Worm (Caenorhabditis elegans) whole organism, midembryonic: ENCODE measurements around the gene herd-1.

Experiments
- T22C8.4 ChIP-seq: fragments of 200-800 bp; sonication (Bioruptor generic); IDR thresholded peaks from 2 replicates; pipeline ENCODE4 v1.3.6; 2022; ENCODE audit warnings: missing genetic modification characterization, missing compliant biosample characterization
- tab-1 ChIP-seq: fragments of 200-800 bp; sonication (Bioruptor generic); IDR thresholded peaks from 2 replicates; pipeline ENCODE4 v1.3.6; 2022; ENCODE audit warnings: missing genetic modification characterization, missing compliant biosample characterization

ce11 chrIII:12548441-12548840, 52.1 kb downstream of the herd-1 start:
- no peak for TF ChIP-seq tab-1 (GFP tag; lab: Robert Waterston, UW)
- TF ChIP-seq T22C8.4, result no peak
